Worm (Caenorhabditis elegans) whole organism, early embryonic: Measurements from ENCODE around the gene Y22D7AR.2.

ENCODE experiments used
- B0310.2 ChIP-seq: sonication (generic microtip); optimal IDR thresholded peaks from 2 replicates; lab custom pipeline; 2016; ENCODE audit warnings: mild to moderate bottlenecking, missing genetic modification characterization, missing compliant biosample characterization
- F13C5.2 ChIP-seq: sonication (generic microtip); optimal IDR thresholded peaks from 2 replicates; lab custom pipeline; 2017; ENCODE audit warnings: mild to moderate bottlenecking, missing genetic modification characterization, inconsistent platforms, missing compliant biosample characterization
- aly-1 ChIP-seq: sonication (generic microtip); optimal IDR thresholded peaks from 2 replicates; lab custom pipeline; 2016; ENCODE audit warnings: missing genetic modification characterization, missing compliant biosample characterization
- ama-1 ChIP-seq: fragments of 150-350 bp; optimal IDR thresholded peaks from 2 replicates; lab custom pipeline; 2014
- ceh-13 ChIP-seq: fragments of 200-800 bp; sonication (Bioruptor generic); optimal IDR thresholded peaks from 2 replicates; lab custom pipeline; 2018; ENCODE audit warnings: mild to moderate bottlenecking, missing genetic modification characterization, missing compliant biosample characterization
- ceh-36 ChIP-seq: sonication (generic microtip); optimal IDR thresholded peaks from 2 replicates; lab custom pipeline; 2016; ENCODE audit warnings: missing genetic modification characterization, inconsistent platforms, missing compliant biosample characterization
- ets-7 ChIP-seq: sonication (generic microtip); optimal IDR thresholded peaks from 2 replicates; lab custom pipeline; 2016; ENCODE audit warnings: missing genotype, missing genetic modification characterization, missing compliant biosample characterization
- flt-1 ChIP-seq: fragments of 200-800 bp; sonication (Bioruptor generic); IDR thresholded peaks from 2 replicates; pipeline ENCODE4 v1.3.6; 2022; ENCODE audit warnings: missing genetic modification characterization, missing compliant biosample characterization
- hmbx-1 ChIP-seq: sonication (generic microtip); optimal IDR thresholded peaks from 2 replicates; lab custom pipeline; 2016; ENCODE audit warnings: mild to moderate bottlenecking, missing genetic modification characterization, missing compliant biosample characterization
- hmg-4 ChIP-seq: fragments of 200-800 bp; sonication (Bioruptor generic); optimal IDR thresholded peaks from 2 replicates; lab custom pipeline; 2018; ENCODE audit warnings: mild to moderate bottlenecking, missing genetic modification characterization, missing compliant biosample characterization
- hnd-1 ChIP-seq: sonication (generic microtip); optimal IDR thresholded peaks from 2 replicates; lab custom pipeline; 2016; ENCODE audit warnings: missing genetic modification characterization, missing compliant biosample characterization
- pes-1 ChIP-seq: fragments of 200-800 bp; sonication (Bioruptor generic); IDR thresholded peaks from 2 replicates; pipeline ENCODE4 v1.3.6; 2022; ENCODE audit warnings: missing genetic modification reagents, missing genetic modification characterization, missing compliant biosample characterization
- scrt-1 ChIP-seq: fragments of 200-800 bp; sonication (Bioruptor generic); IDR thresholded peaks from 2 replicates; pipeline ENCODE4 v1.3.6; 2022; ENCODE audit warnings: missing genetic modification characterization, missing compliant biosample characterization
- sea-1 ChIP-seq: fragments of 200-800 bp; sonication (Bioruptor generic); conservative IDR thresholded peaks from 2 replicates; pipeline ENCODE4 v1.3.6; 2022; ENCODE audit warnings: missing genetic modification characterization, missing compliant biosample characterization
- tbx-11 ChIP-seq: fragments of 200-800 bp; sonication (Bioruptor generic); IDR thresholded peaks from 2 replicates; pipeline ENCODE4 v1.3.6; 2022; ENCODE audit warnings: missing genetic modification characterization, missing compliant biosample characterization
- tbx-37 ChIP-seq: fragments of 200-800 bp; sonication (Bioruptor generic); conservative IDR thresholded peaks from 2 replicates; pipeline ENCODE4 v1.3.6; 2022; ENCODE audit warnings: missing genetic modification reagents, missing genetic modification characterization, missing compliant biosample characterization
- tra-4 ChIP-seq: sonication (generic microtip); optimal IDR thresholded peaks from 2 replicates; lab custom pipeline; 2017; ENCODE audit warnings: missing genetic modification characterization, missing compliant biosample characterization

Gene Y22D7AR.2

ce11 chrIII:1704020-1704419 is 1.7 kb upstream of the Y22D7AR.2 start:
- TF ChIP-seq ceh-36, result peak; percentile 84
- TF ChIP-seq ceh-13 (GFP tag; lab: Kevin White, UChicago), result no peak
- TF ChIP-seq tra-4 (tag; lab: Kevin White, UChicago), result no peak

ce11 chrIII:1705331-1705730 is 415 bp upstream of the Y22D7AR.2 start:
- TF ChIP-seq B0310.2 (tag; lab: Kevin White, UChicago) (no peak), sea-1 (GFP tag; lab: Robert Waterston, UW) (no peak)

- TF ChIP-seq ceh-36, result peak; percentile 94
- no peak for TF ChIP-seq B0310.2 (tag; lab: Kevin White, UChicago)
These were observed 8.4 kb downstream of the Y22D7AR.2 start for ce11 chrIII:1713991-1714611.

- no peak for TF ChIP-seq flt-1
- no peak for TF ChIP-seq hmg-4
- no peak for TF ChIP-seq ets-7 (tag; lab: Kevin White, UChicago)
- TF ChIP-seq F13C5.2, result no peak
- TF ChIP-seq B0310.2 (tag; lab: Kevin White, UChicago), result no peak
- TF ChIP-seq ceh-13 (GFP tag; lab: Kevin White, UChicago), result no peak
- TF ChIP-seq hmbx-1 (tag; lab: Kevin White, UChicago), result no peak
- no peak for TF ChIP-seq tbx-37 (GFP tag; lab: Robert Waterston, UW)
- TF ChIP-seq tra-4 (tag; lab: Kevin White, UChicago), result no peak
- TF ChIP-seq aly-1 (tag; lab: Kevin White, UChicago), result no peak
- TF ChIP-seq hnd-1, result no peak
- no peak for TF ChIP-seq ama-1 (lab: Kevin White, UChicago)
- no peak for TF ChIP-seq sea-1 (GFP tag; lab: Robert Waterston, UW)
- no peak for TF ChIP-seq scrt-1
- no peak for TF ChIP-seq tbx-11
- TF ChIP-seq ceh-36, result no peak
- TF ChIP-seq pes-1 (GFP tag; lab: Robert Waterston, UW), result no peak
These were observed 12.0 kb downstream of the Y22D7AR.2 start for ce11 chrIII:1717772-1718171.

- no peak for TF ChIP-seq B0310.2 (tag; lab: Kevin White, UChicago)
- peak; percentile 90 for TF ChIP-seq ceh-36
These were observed 13.1 kb downstream of the Y22D7AR.2 start for ce11 chrIII:1718800-1719199.

ce11 chrIII:1731850-1732249 is 26.1 kb downstream of the Y22D7AR.2 start:
- TF ChIP-seq pes-1 (GFP tag; lab: Robert Waterston, UW) (no peak), flt-1 (no peak), tra-4 (tag; lab: Kevin White, UChicago) (no peak), hmg-4 (no peak), tbx-11 (no peak), B0310.2 (tag; lab: Kevin White, UChicago) (no peak), ceh-36 (no peak), aly-1 (tag; lab: Kevin White, UChicago) (no peak), ceh-13 (GFP tag; lab: Kevin White, UChicago) (no peak)

ce11 chrIII:1733001-1733400 is 27.3 kb downstream of the Y22D7AR.2 start, which contains the start of gene ser-4:
Gene ser-4 (minus strand): TSS chrIII:1733101.
- TF ChIP-seq ceh-36 (no peak), pes-1 (GFP tag; lab: Robert Waterston, UW) (no peak), tra-4 (tag; lab: Kevin White, UChicago) (no peak), hmbx-1 (tag; lab: Kevin White, UChicago) (no peak), B0310.2 (tag; lab: Kevin White, UChicago) (no peak), tbx-37 (GFP tag; lab: Robert Waterston, UW) (no peak), F13C5.2 (no peak)

ce11 chrIII:1733412-1733811 is 27.7 kb downstream of the Y22D7AR.2 start:
- TF ChIP-seq ceh-36, result no peak

- TF ChIP-seq F13C5.2 (no peak), ama-1 (lab: Kevin White, UChicago) (no peak), tbx-11 (no peak), B0310.2 (tag; lab: Kevin White, UChicago) (no peak)
These were observed 37.3 kb downstream of the Y22D7AR.2 start for ce11 chrIII:1743081-1743480.

ce11 chrIII:1743488-1744020 is 37.8 kb downstream of the Y22D7AR.2 start:
- TF ChIP-seq tbx-37 (GFP tag; lab: Robert Waterston, UW) (no peak), ets-7 (tag; lab: Kevin White, UChicago) (no peak), sea-1 (GFP tag; lab: Robert Waterston, UW) (no peak)
